Fruit fly (Drosophila melanogaster): ENCODE measurements around the gene CG33639.

DNA sequence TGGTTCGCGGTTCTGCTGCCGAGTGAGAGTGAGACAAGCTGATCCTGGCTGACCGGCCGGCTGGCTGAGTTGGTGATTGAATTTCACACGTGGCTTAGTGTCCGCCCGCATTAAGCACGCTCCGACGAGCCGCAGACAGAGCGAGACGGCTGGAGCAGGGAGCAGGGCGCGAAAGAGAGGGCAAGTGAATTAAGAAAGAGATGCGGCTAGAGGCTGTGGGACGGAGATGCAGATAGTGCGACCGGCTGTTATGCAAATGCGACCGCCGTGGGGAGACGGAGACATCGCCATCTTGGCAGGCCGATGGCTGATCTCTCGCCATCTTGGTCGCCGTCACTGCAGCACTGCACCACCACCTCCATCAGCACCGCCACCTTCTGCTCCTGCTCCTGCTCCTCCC lies 41.0 kb upstream of the CG33639 start:
- no peak for TF ChIP-seq h (optimal IDR thresholded peaks at IDR 0.05)
- TF ChIP-seq Sin3A (optimal IDR thresholded peaks at IDR 0.05): no peak
- no peak for TF ChIP-seq psq (optimal IDR thresholded peaks at IDR 0.05)
- no peak for TF ChIP-seq ttk (optimal IDR thresholded peaks at IDR 0.05)
- TF ChIP-seq Myc (optimal IDR thresholded peaks at IDR 0.05): no peak
